Worm (Caenorhabditis elegans) whole organism, early embryonic: ENCODE results near the gene C25H3.3.

Experiments
- B0310.2 ChIP-seq: sonication (generic microtip); optimal IDR thresholded peaks from 2 replicates; lab custom pipeline; 2016; ENCODE audit warnings: mild to moderate bottlenecking, missing genetic modification characterization, missing compliant biosample characterization
- F13C5.2 ChIP-seq: sonication (generic microtip); optimal IDR thresholded peaks from 2 replicates; lab custom pipeline; 2017; ENCODE audit warnings: mild to moderate bottlenecking, missing genetic modification characterization, inconsistent platforms, missing compliant biosample characterization
- aly-1 ChIP-seq: sonication (generic microtip); optimal IDR thresholded peaks from 2 replicates; lab custom pipeline; 2016; ENCODE audit warnings: missing genetic modification characterization, missing compliant biosample characterization
- ama-1 ChIP-seq: fragments of 150-350 bp; optimal IDR thresholded peaks from 2 replicates; lab custom pipeline; 2014
- ceh-13 ChIP-seq: fragments of 200-800 bp; sonication (Bioruptor generic); optimal IDR thresholded peaks from 2 replicates; lab custom pipeline; 2018; ENCODE audit warnings: mild to moderate bottlenecking, missing genetic modification characterization, missing compliant biosample characterization
- ceh-36 ChIP-seq: sonication (generic microtip); optimal IDR thresholded peaks from 2 replicates; lab custom pipeline; 2016; ENCODE audit warnings: missing genetic modification characterization, inconsistent platforms, missing compliant biosample characterization
- ets-7 ChIP-seq: sonication (generic microtip); optimal IDR thresholded peaks from 2 replicates; lab custom pipeline; 2016; ENCODE audit warnings: missing genotype, missing genetic modification characterization, missing compliant biosample characterization
- flt-1 ChIP-seq: fragments of 200-800 bp; sonication (Bioruptor generic); IDR thresholded peaks from 2 replicates; pipeline ENCODE4 v1.3.6; 2022; ENCODE audit warnings: missing genetic modification characterization, missing compliant biosample characterization
- hmbx-1 ChIP-seq: sonication (generic microtip); optimal IDR thresholded peaks from 2 replicates; lab custom pipeline; 2016; ENCODE audit warnings: mild to moderate bottlenecking, missing genetic modification characterization, missing compliant biosample characterization
- hmg-4 ChIP-seq: fragments of 200-800 bp; sonication (Bioruptor generic); optimal IDR thresholded peaks from 2 replicates; lab custom pipeline; 2018; ENCODE audit warnings: mild to moderate bottlenecking, missing genetic modification characterization, missing compliant biosample characterization
- hnd-1 ChIP-seq: sonication (generic microtip); optimal IDR thresholded peaks from 2 replicates; lab custom pipeline; 2016; ENCODE audit warnings: missing genetic modification characterization, missing compliant biosample characterization
- pes-1 ChIP-seq: fragments of 200-800 bp; sonication (Bioruptor generic); IDR thresholded peaks from 2 replicates; pipeline ENCODE4 v1.3.6; 2022; ENCODE audit warnings: missing genetic modification reagents, missing genetic modification characterization, missing compliant biosample characterization
- scrt-1 ChIP-seq: fragments of 200-800 bp; sonication (Bioruptor generic); IDR thresholded peaks from 2 replicates; pipeline ENCODE4 v1.3.6; 2022; ENCODE audit warnings: missing genetic modification characterization, missing compliant biosample characterization
- sea-1 ChIP-seq: fragments of 200-800 bp; sonication (Bioruptor generic); conservative IDR thresholded peaks from 2 replicates; pipeline ENCODE4 v1.3.6; 2022; ENCODE audit warnings: missing genetic modification characterization, missing compliant biosample characterization
- tbx-11 ChIP-seq: fragments of 200-800 bp; sonication (Bioruptor generic); IDR thresholded peaks from 2 replicates; pipeline ENCODE4 v1.3.6; 2022; ENCODE audit warnings: missing genetic modification characterization, missing compliant biosample characterization
- tbx-37 ChIP-seq: fragments of 200-800 bp; sonication (Bioruptor generic); conservative IDR thresholded peaks from 2 replicates; pipeline ENCODE4 v1.3.6; 2022; ENCODE audit warnings: missing genetic modification reagents, missing genetic modification characterization, missing compliant biosample characterization
- tra-4 ChIP-seq: sonication (generic microtip); optimal IDR thresholded peaks from 2 replicates; lab custom pipeline; 2017; ENCODE audit warnings: missing genetic modification characterization, missing compliant biosample characterization

C25H3.3 gene

DNA sequence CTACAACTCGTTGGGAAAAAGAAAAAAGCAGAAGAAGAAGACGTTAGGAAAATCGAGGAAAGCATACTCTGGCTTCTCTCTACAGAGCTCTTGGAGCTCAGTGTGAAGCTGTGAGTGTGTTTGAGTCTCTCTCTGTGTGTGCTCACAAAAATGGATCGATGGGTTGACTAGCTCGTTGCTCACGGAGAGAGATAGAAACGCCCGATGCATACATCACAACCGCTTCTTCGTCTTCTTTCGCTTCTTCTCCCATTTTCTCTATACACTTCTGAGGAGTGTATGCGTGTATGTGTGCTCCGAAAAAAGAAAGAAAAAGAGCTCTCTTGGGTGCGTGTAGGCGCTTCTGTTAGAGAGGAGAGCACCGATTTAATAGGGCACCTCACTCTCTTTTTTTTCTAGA, 31.1 kb downstream of the C25H3.3 start:
- no peak for TF ChIP-seq flt-1 (GFP tag; lab: Robert Waterston, UW)

DNA sequence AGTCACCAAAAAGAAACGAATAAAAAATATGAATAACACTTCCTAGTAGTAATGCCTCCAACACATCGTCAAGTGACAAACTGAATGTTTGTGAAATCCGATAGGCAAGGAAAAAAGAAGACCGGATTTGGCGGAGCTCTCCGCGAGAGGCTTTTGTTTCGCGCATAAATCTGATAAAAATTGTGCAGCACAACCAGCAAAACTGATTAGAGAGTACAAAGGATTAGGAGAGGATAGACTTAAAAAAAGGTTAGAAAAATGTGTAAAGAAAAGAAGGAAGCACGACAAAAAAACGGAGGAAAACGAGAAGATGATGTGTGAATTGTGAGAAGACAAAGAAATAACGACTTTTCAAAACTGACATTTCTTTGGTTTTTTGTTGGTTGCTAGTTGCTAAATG, 33.7 kb downstream of the C25H3.3 start, which contains the start of gene rab-3:
Gene rab-3, minus strand, starts transcription at position 147 of the 400 bp plus-strand sequence.
- no peak for TF ChIP-seq ceh-13 (GFP tag; lab: Kevin White, UChicago)

DNA sequence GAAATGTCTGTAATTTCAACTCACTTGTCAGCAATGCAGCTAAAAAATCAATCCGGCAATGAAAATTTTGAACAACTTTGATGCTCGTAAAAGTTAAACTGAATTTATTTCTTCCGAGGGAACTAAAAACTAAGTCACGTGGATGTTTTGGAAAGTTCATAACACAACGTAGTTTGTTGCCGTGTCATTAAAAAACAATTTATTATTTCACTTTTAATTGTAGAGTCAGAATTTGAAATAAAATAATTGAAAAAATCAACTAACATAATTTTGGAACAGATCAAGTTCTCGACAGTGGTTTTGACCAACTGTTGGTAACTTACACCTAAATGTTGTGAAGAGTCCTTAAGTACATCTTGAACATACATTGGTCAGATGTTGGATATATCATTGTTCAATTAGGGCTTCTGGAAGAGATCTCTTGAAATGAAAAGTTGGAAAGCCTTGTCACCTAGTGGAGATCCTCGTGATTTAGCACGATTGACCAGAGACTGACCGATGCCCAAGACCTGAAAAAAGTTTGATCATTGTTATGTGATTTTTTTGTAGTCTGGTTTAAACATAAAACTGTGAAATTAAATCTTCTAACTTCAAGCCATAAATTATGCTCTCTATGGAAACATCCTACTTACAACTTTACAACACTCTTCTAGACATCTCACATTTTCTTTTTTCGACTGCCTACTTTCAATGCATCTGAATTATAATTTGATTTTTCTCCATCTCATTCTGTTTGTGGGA, 36.5 kb downstream of the C25H3.3 start, which contains the start of the genes C18A3.7 and C18A3.11:
Gene C18A3.7, minus strand, starts transcription at position 101 of the 741 bp plus-strand sequence.
Gene C18A3.11, plus strand, starts transcription at position 691 of the 741 bp plus-strand sequence.
- TF ChIP-seq ama-1 (lab: Kevin White, UChicago) (no peak), ceh-13 (GFP tag; lab: Kevin White, UChicago) (no peak), tra-4 (tag; lab: Kevin White, UChicago) (no peak), hmbx-1 (tag; lab: Kevin White, UChicago) (no peak), ets-7 (tag; lab: Kevin White, UChicago) (no peak), tbx-11 (GFP tag; lab: Robert Waterston, UW) (no peak), hmg-4 (no peak), hnd-1 (tag; lab: Kevin White, UChicago) (no peak), scrt-1 (GFP tag; lab: Robert Waterston, UW) (no peak), aly-1 (tag; lab: Kevin White, UChicago) (no peak)

DNA sequence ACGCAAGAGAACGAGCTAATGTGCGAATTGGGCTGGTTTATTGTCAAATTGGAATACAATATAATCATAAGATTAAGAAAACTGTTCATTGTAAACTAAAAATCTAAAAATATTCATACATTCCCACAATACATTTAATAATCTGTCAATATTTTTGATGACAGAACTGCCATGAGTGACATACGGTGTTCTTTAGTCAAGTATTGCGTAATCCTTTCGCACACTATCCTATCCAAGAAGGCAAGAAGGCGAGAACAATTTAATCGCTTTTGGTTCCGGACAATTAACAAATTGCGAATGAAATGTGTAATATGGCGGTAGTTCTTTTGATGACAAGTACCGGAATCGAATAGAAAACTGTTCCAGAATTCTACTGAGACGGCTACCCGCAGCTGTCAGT, 40.9 kb downstream of the C25H3.3 start:
- TF ChIP-seq B0310.2 (tag; lab: Kevin White, UChicago) (no peak), F13C5.2 (tag; lab: Kevin White, UChicago) (no peak), ceh-13 (GFP tag; lab: Kevin White, UChicago) (no peak), pes-1 (GFP tag; lab: Robert Waterston, UW) (no peak), ama-1 (lab: Kevin White, UChicago) (no peak), hmbx-1 (tag; lab: Kevin White, UChicago) (no peak), scrt-1 (GFP tag; lab: Robert Waterston, UW) (no peak), tra-4 (tag; lab: Kevin White, UChicago) (no peak), aly-1 (tag; lab: Kevin White, UChicago) (no peak), sea-1 (GFP tag; lab: Robert Waterston, UW) (no peak), ceh-36 (tag; lab: Kevin White, UChicago) (no peak)

DNA sequence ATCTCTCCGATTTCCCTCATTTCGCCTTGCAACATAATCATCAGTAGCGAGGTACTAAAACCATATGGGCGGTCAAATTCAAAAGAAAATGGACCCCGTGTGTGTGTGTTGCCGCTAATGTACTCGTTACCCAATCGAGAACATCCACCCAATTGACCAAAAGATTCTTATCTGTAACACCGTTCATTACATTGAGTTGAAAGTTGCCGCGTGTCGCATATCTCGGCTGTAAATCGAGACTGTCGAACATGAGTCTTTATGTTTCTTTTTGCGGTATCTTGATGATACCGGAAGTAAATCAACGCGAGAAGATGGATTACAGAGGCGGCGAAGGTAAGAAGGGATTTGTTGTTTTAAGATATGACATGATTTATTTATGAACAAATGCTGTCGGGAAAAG, 41.8 kb downstream of the C25H3.3 start:
- TF ChIP-seq ets-7 (tag; lab: Kevin White, UChicago) (peak; percentile 77), ceh-36 (tag; lab: Kevin White, UChicago) (no peak)

DNA sequence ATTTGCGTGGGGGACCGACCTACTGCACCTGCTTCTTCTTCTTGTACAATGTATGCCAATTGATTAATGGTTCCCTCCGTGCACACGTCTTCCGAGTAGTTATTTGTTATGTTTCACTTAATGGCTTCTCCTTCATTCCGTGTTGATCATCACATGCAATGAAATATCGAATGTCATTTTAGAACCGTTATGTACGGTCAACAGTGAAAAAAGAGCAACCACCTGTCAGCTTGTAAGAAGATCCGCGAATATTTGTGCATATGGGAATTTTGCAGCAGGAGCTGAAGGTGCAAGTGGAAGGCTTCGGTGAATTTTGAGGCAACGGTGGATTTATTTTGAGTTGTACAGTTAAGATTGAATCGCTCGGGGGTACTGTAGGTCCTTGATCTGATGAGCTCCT, 42.6 kb downstream of the C25H3.3 start:
- TF ChIP-seq B0310.2 (tag; lab: Kevin White, UChicago): no peak
- TF ChIP-seq tbx-37 (GFP tag; lab: Robert Waterston, UW): no peak
- TF ChIP-seq ceh-36 (tag; lab: Kevin White, UChicago): no peak
- TF ChIP-seq hmbx-1 (tag; lab: Kevin White, UChicago): no peak
- no peak for TF ChIP-seq sea-1 (GFP tag; lab: Robert Waterston, UW)
- TF ChIP-seq flt-1 (GFP tag; lab: Robert Waterston, UW): no peak
- TF ChIP-seq tra-4 (tag; lab: Kevin White, UChicago): no peak
- no peak for TF ChIP-seq ceh-13 (GFP tag; lab: Kevin White, UChicago)
- no peak for TF ChIP-seq tbx-11 (GFP tag; lab: Robert Waterston, UW)
- no peak for TF ChIP-seq aly-1 (tag; lab: Kevin White, UChicago)

DNA sequence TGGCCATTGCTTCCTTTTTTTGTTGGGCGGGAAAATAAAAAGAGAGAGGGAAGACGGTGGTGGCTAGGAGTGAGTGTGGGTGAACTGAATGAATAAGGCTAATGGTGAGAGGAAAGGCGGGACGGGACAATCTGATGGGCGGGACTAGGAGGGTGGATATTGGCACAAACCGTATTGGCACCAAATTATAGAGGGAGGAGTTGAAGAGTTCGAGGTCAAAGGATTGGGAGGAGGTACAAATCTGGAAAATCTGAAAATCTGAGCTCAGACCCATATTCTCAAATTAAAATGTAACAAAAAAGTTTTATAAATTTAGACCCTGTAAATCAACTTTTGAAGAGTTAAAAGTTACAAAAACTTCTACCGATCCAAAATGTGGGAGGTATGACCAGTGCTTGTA, 44.8 kb downstream of the C25H3.3 start, which contains the start of gene hlh-14:
Gene hlh-14, minus strand, starts transcription at position 101 of the 400 bp plus-strand sequence.
- TF ChIP-seq aly-1 (tag; lab: Kevin White, UChicago): no peak
- TF ChIP-seq pes-1 (GFP tag; lab: Robert Waterston, UW): no peak
- TF ChIP-seq scrt-1 (GFP tag; lab: Robert Waterston, UW): no peak; the same call in 1 of the 2 replicates
- TF ChIP-seq F13C5.2 (tag; lab: Kevin White, UChicago): no peak

DNA sequence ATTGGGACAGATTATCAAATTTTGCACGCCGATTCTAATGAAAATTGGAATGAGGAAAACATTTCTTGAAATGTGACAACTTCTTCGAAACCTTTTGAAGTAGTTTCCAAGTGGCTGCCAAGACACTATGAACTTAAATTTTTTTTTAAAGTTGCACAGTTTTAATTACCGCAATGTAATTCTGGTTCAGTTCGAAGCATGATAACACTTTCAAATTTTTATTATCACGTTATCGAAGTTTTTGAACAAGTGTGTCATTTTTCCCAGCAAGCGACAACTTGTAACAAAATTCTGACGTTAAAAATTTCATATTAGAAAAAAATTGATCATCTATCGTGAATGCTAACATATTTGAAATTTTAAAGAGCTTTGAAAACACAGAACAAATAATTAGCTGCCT, 48.8 kb downstream of the C25H3.3 start:
- TF ChIP-seq hmg-4 (no peak), ceh-13 (GFP tag; lab: Kevin White, UChicago) (no peak), aly-1 (tag; lab: Kevin White, UChicago) (no peak), ceh-36 (tag; lab: Kevin White, UChicago) (no peak), ama-1 (lab: Kevin White, UChicago) (no peak), F13C5.2 (tag; lab: Kevin White, UChicago) (no peak), tbx-11 (GFP tag; lab: Robert Waterston, UW) (no peak), hmbx-1 (tag; lab: Kevin White, UChicago) (no peak), pes-1 (GFP tag; lab: Robert Waterston, UW) (no peak), tbx-37 (GFP tag; lab: Robert Waterston, UW) (no peak), flt-1 (GFP tag; lab: Robert Waterston, UW) (no peak), scrt-1 (GFP tag; lab: Robert Waterston, UW) (no peak), ets-7 (tag; lab: Kevin White, UChicago) (no peak), B0310.2 (tag; lab: Kevin White, UChicago) (no peak), tra-4 (tag; lab: Kevin White, UChicago) (no peak), hnd-1 (tag; lab: Kevin White, UChicago) (no peak), sea-1 (GFP tag; lab: Robert Waterston, UW) (no peak)
